Worm (Caenorhabditis elegans) whole organism, L4/young adult: ENCODE data around the gene F44G3.7.

ENCODE experiments used
- W03F9.2 ChIP-seq: fragments of 150-350 bp; optimal IDR thresholded peaks from 2 replicates; lab custom pipeline; 2014; ENCODE audit warnings: missing biosample characterization, missing genetic modification characterization
- him-1 ChIP-seq: sonication (generic microtip); optimal IDR thresholded peaks from 2 replicates; lab custom pipeline; 2016; ENCODE audit warnings: missing genotype, missing genetic modification reagents, missing genetic modification characterization, missing compliant biosample characterization

ce11 chrV:16115381-16115780 is 21.6 kb downstream of the F44G3.7 start, which contains the start of gene str-25:
- no peak for TF ChIP-seq W03F9.2
- no peak for TF ChIP-seq him-1
